Fruit fly (Drosophila melanogaster) whole organism, embryonic: ENCODE measurements around the gene dikar.

Source experiments
- B-H1 ChIP-seq: fragments of 200-800 bp; sonication (Bioruptor generic); IDR thresholded peaks from 3 replicates; pipeline ENCODE4 v1.3.6; 2022; ENCODE audit warnings: missing biosample characterization, missing genetic modification characterization
- Bteb2 ChIP-seq: fragments of 200-800 bp; sonication (Bioruptor generic); optimal IDR thresholded peaks from 2 replicates; lab custom pipeline; 2016; ENCODE audit warnings: missing biosample characterization, missing genetic modification characterization
- CG10462 ChIP-seq: fragments of 200-800 bp; sonication (Bioruptor generic); optimal IDR thresholded peaks from 2 replicates; lab custom pipeline; 2016; ENCODE audit warnings: missing biosample characterization, missing genetic modification characterization
- CG11696 ChIP-seq: fragments of 200-800 bp; sonication (Bioruptor generic); IDR thresholded peaks from 2 replicates; pipeline ENCODE4 v1.3.6; 2022; ENCODE audit warnings: missing biosample characterization, missing genetic modification characterization
- CG12659 ChIP-seq: fragments of 200-800 bp; sonication (Bioruptor generic); optimal IDR thresholded peaks from 3 replicates; lab custom pipeline; 2017; ENCODE audit warnings: mild to moderate bottlenecking, missing biosample characterization, missing genetic modification reagents, missing genetic modification characterization
- CG13624 ChIP-seq: fragments of 200-800 bp; sonication (Bioruptor generic); optimal IDR thresholded peaks from 2 replicates; lab custom pipeline; 2016; ENCODE audit warnings: missing biosample characterization, missing genetic modification characterization
- CG13775 ChIP-seq: fragments of 200-800 bp; sonication (Bioruptor generic); optimal IDR thresholded peaks from 3 replicates; lab custom pipeline; 2017; ENCODE audit warnings: missing biosample characterization, mild to moderate bottlenecking, missing genetic modification characterization
- CG14710 ChIP-seq: fragments of 200-800 bp; sonication (Bioruptor generic); optimal IDR thresholded peaks from 3 replicates; lab custom pipeline; 2019; ENCODE audit warnings: missing biosample characterization, mild to moderate bottlenecking, missing genetic modification characterization, moderate library complexity
- CG14860 ChIP-seq: fragments of 200-800 bp; sonication (Bioruptor generic); IDR thresholded peaks from 3 replicates; pipeline ENCODE4 v1.3.6; 2022; ENCODE audit warnings: missing biosample characterization, missing genetic modification characterization; ENCODE audit not compliant: partially characterized antibody
- CG1603 ChIP-seq: fragments of 200-800 bp; sonication (Bioruptor generic); optimal IDR thresholded peaks from 2 replicates; lab custom pipeline; 2019; ENCODE audit warnings: missing biosample characterization, mild to moderate bottlenecking, missing genetic modification characterization, moderate library complexity
- CG17802 ChIP-seq: fragments of 200-800 bp; sonication (Bioruptor generic); optimal IDR thresholded peaks from 2 replicates; lab custom pipeline; 2018; ENCODE audit warnings: missing biosample characterization, mild to moderate bottlenecking, missing genetic modification characterization, moderate library complexity
- CG18619 ChIP-seq: fragments of 200-800 bp; sonication (Bioruptor generic); optimal IDR thresholded peaks from 3 replicates; lab custom pipeline; 2017; ENCODE audit warnings: missing biosample characterization, mild to moderate bottlenecking, missing genetic modification characterization
- CG2120 ChIP-seq: fragments of 200-800 bp; sonication (Bioruptor generic); optimal IDR thresholded peaks from 3 replicates; lab custom pipeline; 2016; ENCODE audit warnings: missing biosample characterization, missing genetic modification characterization
- CG3847 ChIP-seq: fragments of 200-800 bp; sonication (Bioruptor generic); IDR thresholded peaks from 2 replicates; pipeline ENCODE4 v1.3.6; 2022; ENCODE audit warnings: missing biosample characterization, missing genetic modification characterization
- CG4360 ChIP-seq: fragments of 200-800 bp; sonication (Bioruptor generic); IDR thresholded peaks from 2 replicates; pipeline ENCODE4 v1.3.6; 2022; ENCODE audit warnings: missing biosample characterization, missing genetic modification characterization
- CG4404 ChIP-seq: fragments of 200-800 bp; sonication (Bioruptor generic); IDR thresholded peaks from 2 replicates; pipeline ENCODE4 v1.3.6; 2022; ENCODE audit warnings: missing biosample characterization, missing genetic modification characterization
- CG6689 ChIP-seq: fragments of 200-800 bp; sonication (Bioruptor generic); IDR thresholded peaks from 2 replicates; pipeline ENCODE4 v1.3.6; 2022; ENCODE audit warnings: missing biosample characterization, missing genetic modification characterization
- CG7786 ChIP-seq: fragments of 200-800 bp; sonication (Bioruptor generic); optimal IDR thresholded peaks from 2 replicates; lab custom pipeline; 2016; ENCODE audit warnings: missing biosample characterization, missing genetic modification characterization
- CG8944 ChIP-seq: fragments of 200-800 bp; sonication (Bioruptor generic); optimal IDR thresholded peaks from 3 replicates; lab custom pipeline; 2016; ENCODE audit warnings: missing biosample characterization, missing genetic modification characterization
- CG9797 ChIP-seq: fragments of 200-800 bp; sonication (Bioruptor generic); optimal IDR thresholded peaks from 3 replicates; lab custom pipeline; 2018; ENCODE audit warnings: missing biosample characterization, mild to moderate bottlenecking, missing genetic modification characterization
- Dfd ChIP-seq, 2 experiments: fragments of >200 bp; optimal IDR thresholded peaks; 2 replicates each; lab custom pipeline; 2017; ENCODE audit warnings: missing biosample characterization in 2 of 2, missing genetic modification characterization in 2 of 2
- Elba2 ChIP-seq: fragments of 200-800 bp; sonication (Bioruptor generic); optimal IDR thresholded peaks from 3 replicates; lab custom pipeline; 2016; ENCODE audit warnings: missing biosample characterization, missing genetic modification characterization
- HmgZ ChIP-seq: fragments of 200-800 bp; sonication (Bioruptor generic); optimal IDR thresholded peaks from 2 replicates; lab custom pipeline; 2018; ENCODE audit warnings: missing biosample characterization, mild to moderate bottlenecking, missing genetic modification characterization
- Hmr ChIP-seq: fragments of 200-800 bp; sonication (Bioruptor generic); optimal IDR thresholded peaks from 3 replicates; lab custom pipeline; 2017; ENCODE audit warnings: mild to moderate bottlenecking, missing biosample characterization, missing genetic modification reagents, missing genetic modification characterization
- Hmx ChIP-seq: fragments of 200-800 bp; sonication (Bioruptor generic); optimal IDR thresholded peaks from 2 replicates; lab custom pipeline; 2016; ENCODE audit warnings: missing biosample characterization, missing genetic modification characterization
- Mad ChIP-seq: fragments of 200-800 bp; sonication (Bioruptor generic); optimal IDR thresholded peaks from 2 replicates; lab custom pipeline; 2016; ENCODE audit warnings: missing biosample characterization, missing genetic modification characterization
- Med ChIP-seq: fragments of 200-800 bp; sonication (Bioruptor generic); peaks from one replicate; lab custom pipeline; 2016; ENCODE audit warnings: missing biosample characterization, missing genetic modification characterization, mild to moderate bottlenecking, inconsistent platforms, moderate library complexity
- NC2α ChIP-seq: fragments of 200-800 bp; sonication (Bioruptor generic); optimal IDR thresholded peaks from 2 replicates; lab custom pipeline; 2016; ENCODE audit warnings: missing biosample characterization, missing genetic modification characterization
- NK7.1 ChIP-seq: fragments of 200-800 bp; sonication (Bioruptor generic); optimal IDR thresholded peaks from 3 replicates; lab custom pipeline; 2016; ENCODE audit warnings: missing biosample characterization, missing genetic modification characterization
- Sox100B ChIP-seq: fragments of 200-800 bp; sonication (Bioruptor generic); optimal IDR thresholded peaks from 3 replicates; lab custom pipeline; 2018; ENCODE audit warnings: missing biosample characterization, mild to moderate bottlenecking, missing genetic modification characterization
- Ssrp ChIP-seq: fragments of 200-800 bp; sonication (Bioruptor generic); optimal IDR thresholded peaks from 2 replicates; lab custom pipeline; 2018; ENCODE audit warnings: missing biosample characterization, mild to moderate bottlenecking, missing genetic modification characterization, moderate library complexity
- TFAM ChIP-seq: fragments of 200-800 bp; sonication (Bioruptor generic); optimal IDR thresholded peaks from 2 replicates; lab custom pipeline; 2017; ENCODE audit warnings: missing biosample characterization, missing genetic modification characterization, inconsistent platforms
- Taf1 ChIP-seq: fragments of 200-800 bp; sonication (Bioruptor generic); IDR thresholded peaks from 2 replicates; pipeline ENCODE4 v1.3.6; 2022; ENCODE audit warnings: missing biosample characterization, missing genetic modification characterization
- Trl ChIP-seq, 3 experiments: fragments of >200 bp in 2 of 3; fragments of 200-800 bp in 1 of 3; sonication (Bioruptor generic) in 1 of 3; optimal IDR thresholded peaks; 2 replicates in 1 of 3; 3 replicates in 2 of 3; lab custom pipeline; 2016 to 2017; ENCODE audit warnings: missing biosample characterization in 1 of 3, missing genetic modification characterization in 1 of 3
- YL-1 ChIP-seq: fragments of 200-800 bp; sonication (Bioruptor generic); optimal IDR thresholded peaks from 3 replicates; lab custom pipeline; 2017; ENCODE audit warnings: missing biosample characterization, mild to moderate bottlenecking, missing genetic modification characterization
- amos ChIP-seq: fragments of 200-800 bp; sonication (Bioruptor generic); IDR thresholded peaks from 2 replicates; pipeline ENCODE4 v1.3.6; 2022; ENCODE audit warnings: missing biosample characterization, missing genetic modification characterization; ENCODE audit not compliant: partially characterized antibody
- ase ChIP-seq: fragments of 200-800 bp; sonication (Bioruptor generic); IDR thresholded peaks from 3 replicates; pipeline ENCODE4 v1.3.6; 2022; ENCODE audit warnings: missing biosample characterization, missing genetic modification characterization
- ash1 ChIP-seq: fragments of 200-800 bp; sonication (Bioruptor generic); optimal IDR thresholded peaks from 2 replicates; lab custom pipeline; 2018; ENCODE audit warnings: missing biosample characterization, mild to moderate bottlenecking, missing genetic modification characterization
- bcd ChIP-seq: fragments of 200-800 bp; sonication (Bioruptor generic); optimal IDR thresholded peaks from 2 replicates; lab custom pipeline; 2017; ENCODE audit warnings: missing biosample characterization, mild to moderate bottlenecking, missing genetic modification characterization
- br ChIP-seq: fragments of >200 bp; optimal IDR thresholded peaks from 2 replicates; lab custom pipeline; 2017
- caup ChIP-seq: fragments of 200-800 bp; sonication (Bioruptor generic); optimal IDR thresholded peaks from 3 replicates; lab custom pipeline; 2017; ENCODE audit warnings: missing biosample characterization, mild to moderate bottlenecking, missing genetic modification characterization, moderate library complexity; ENCODE audit not compliant: severe bottlenecking
- cwo ChIP-seq: fragments of 200-800 bp; sonication (Bioruptor generic); optimal IDR thresholded peaks from 3 replicates; lab custom pipeline; 2017; ENCODE audit warnings: missing biosample characterization, missing genetic modification characterization, mild to moderate bottlenecking, moderate library complexity, missing genetic modification reagents
- grau ChIP-seq: fragments of 200-800 bp; optimal IDR thresholded peaks from 3 replicates; lab custom pipeline; 2019; ENCODE audit warnings: missing biosample characterization, mild to moderate bottlenecking, missing genetic modification characterization, moderate library complexity
- h ChIP-seq: fragments of >200 bp; optimal IDR thresholded peaks from 2 replicates; lab custom pipeline; 2017
- insv ChIP-seq, 2 experiments: fragments of 200-800 bp; sonication (Bioruptor generic); optimal IDR thresholded peaks; 3 replicates each; lab custom pipeline; 2016 to 2018; ENCODE audit warnings: missing biosample characterization in 2 of 2, missing genetic modification characterization in 2 of 2
- maf-S ChIP-seq: fragments of 200-800 bp; sonication (Bioruptor generic); optimal IDR thresholded peaks from 2 replicates; lab custom pipeline; 2016; ENCODE audit warnings: missing biosample characterization, missing genetic modification characterization
- oc ChIP-seq: fragments of 200-800 bp; sonication (Bioruptor generic); optimal IDR thresholded peaks from 2 replicates; lab custom pipeline; 2018; ENCODE audit warnings: missing biosample characterization, mild to moderate bottlenecking, missing genetic modification characterization, moderate library complexity
- org-1 ChIP-seq: fragments of 200-800 bp; sonication (Bioruptor generic); optimal IDR thresholded peaks from 2 replicates; lab custom pipeline; 2017; ENCODE audit warnings: missing biosample characterization, missing genetic modification characterization
- pzg ChIP-seq: fragments of 200-800 bp; sonication (Bioruptor generic); optimal IDR thresholded peaks from 3 replicates; lab custom pipeline; 2018; ENCODE audit warnings: missing biosample characterization, mild to moderate bottlenecking, missing genetic modification characterization, moderate library complexity
- ro ChIP-seq: fragments of 200-800 bp; sonication (Bioruptor generic); IDR thresholded peaks from 2 replicates; pipeline ENCODE4 v1.3.6; 2022; ENCODE audit warnings: missing biosample characterization, missing genetic modification characterization
- tx ChIP-seq: fragments of 200-800 bp; sonication (Bioruptor generic); optimal IDR thresholded peaks from 2 replicates; lab custom pipeline; 2016; ENCODE audit warnings: missing biosample characterization, missing genetic modification characterization
- zfh2 ChIP-seq: fragments of 200-800 bp; sonication (Bioruptor generic); optimal IDR thresholded peaks from 2 replicates; lab custom pipeline; 2016; ENCODE audit warnings: missing biosample characterization, missing genetic modification characterization

Gene dikar

DNA sequence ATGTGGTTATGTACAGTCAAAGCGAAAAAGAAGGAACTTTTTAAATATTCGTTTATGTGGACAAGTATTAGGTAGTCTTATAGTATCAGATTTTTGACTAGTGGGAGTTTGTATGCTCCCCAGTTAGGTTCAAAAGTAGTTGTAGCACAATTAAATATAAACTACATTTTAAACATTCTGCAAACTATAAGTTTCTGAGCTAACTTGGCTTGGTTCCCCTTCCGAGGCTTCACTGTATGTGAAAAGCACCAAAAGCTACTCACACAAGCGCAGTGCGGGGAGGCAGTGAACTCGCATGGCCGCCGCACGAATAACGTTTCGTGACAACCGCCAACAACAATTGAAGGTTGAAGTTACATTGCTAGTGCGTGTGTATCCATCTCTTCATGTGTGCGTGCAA, 34.6 kb upstream of the dikar start (continued):
- TF ChIP-seq CG6689 (GFP tag; lab: Robert Waterston, UW) = peak; percentile 66
- peak; percentile 30; the same call in 1 of the 3 replicates for TF ChIP-seq ase (GFP tag; lab: Robert Waterston, UW)
- no peak for TF ChIP-seq YL-1
- no peak for TF ChIP-seq br (lab: Kevin White, UChicago)
- no peak for TF ChIP-seq CG13775
- no peak for TF ChIP-seq CG17802 (tag; lab: Kevin White, UChicago)
- TF ChIP-seq Bteb2 (GFP tag; lab: Kevin White, UChicago) = no peak
- TF ChIP-seq zfh2 (GFP tag; lab: Kevin White, UChicago) = no peak
- no peak for TF ChIP-seq CG7786 (GFP tag; lab: Kevin White, UChicago)
- no peak for TF ChIP-seq Taf1 (GFP tag; lab: Robert Waterston, UW)
- no peak for TF ChIP-seq CG4360 (GFP tag; lab: Robert Waterston, UW)
- no peak for TF ChIP-seq CG18619
- TF ChIP-seq HmgZ = no peak
- no peak for TF ChIP-seq CG4404 (GFP tag; lab: Robert Waterston, UW)
- TF ChIP-seq CG1603 (tag; lab: Kevin White, UChicago) = no peak
- no peak for TF ChIP-seq org-1 (GFP tag; lab: Kevin White, UChicago)
- no peak for TF ChIP-seq ash1
- no peak for TF ChIP-seq Ssrp
- TF ChIP-seq B-H1 (GFP tag; lab: Robert Waterston, UW) = peak; percentile 37; the same call in 1 of the 3 replicates
- no peak for TF ChIP-seq CG14710 (tag; lab: Kevin White, UChicago)
- TF ChIP-seq CG2120 = no peak
- no peak for TF ChIP-seq CG9797
- peak; percentile 19 for TF ChIP-seq Sox100B
- no peak for TF ChIP-seq amos
- no peak for TF ChIP-seq CG12659 (GFP tag; lab: Kevin White, UChicago)
- TF ChIP-seq Hmx = no peak
- TF ChIP-seq Hmr = no peak
- TF ChIP-seq CG13624 (GFP tag; lab: Kevin White, UChicago) = no peak
- TF ChIP-seq CG3847 (GFP tag; lab: Robert Waterston, UW) = peak; percentile 51
- no peak for TF ChIP-seq Trl (optimal IDR thresholded peaks at IDR 0.05; lab: Kevin White, UChicago)
- no peak for TF ChIP-seq Trl (GFP tag; optimal IDR thresholded peaks at IDR 0.05; lab: Kevin White, UChicago)
- no peak for TF ChIP-seq ro (GFP tag; lab: Robert Waterston, UW)
- TF ChIP-seq CG8944 (GFP tag; lab: Kevin White, UChicago) = no peak
- TF ChIP-seq tx (GFP tag; lab: Kevin White, UChicago) = no peak
- no peak for TF ChIP-seq Elba2
- no peak for TF ChIP-seq CG14860 (GFP tag; lab: Robert Waterston, UW)
- no peak for TF ChIP-seq maf-S
- no peak for TF ChIP-seq Mad (GFP tag; lab: Kevin White, UChicago)
- TF ChIP-seq cwo = no peak
- TF ChIP-seq CG10462 (GFP tag; lab: Kevin White, UChicago) = no peak
- no peak for TF ChIP-seq pzg (GFP tag; lab: Kevin White, UChicago)
- TF ChIP-seq bcd (GFP tag; lab: Kevin White, UChicago) = no peak
- no peak for TF ChIP-seq NC2α (GFP tag; lab: Kevin White, UChicago)
- no peak for TF ChIP-seq CG11696 (GFP tag; lab: Robert Waterston, UW)
- TF ChIP-seq insv (GFP tag; optimal IDR thresholded peaks at IDR 0.05; lab: Kevin White, UChicago) = no peak
- TF ChIP-seq NK7.1 (GFP tag; lab: Kevin White, UChicago) = no peak
- no peak for TF ChIP-seq oc
- no peak for TF ChIP-seq Dfd (GFP tag; optimal IDR thresholded peaks at IDR 0.05; lab: Kevin White, UChicago)
- TF ChIP-seq h (lab: Kevin White, UChicago) = no peak
- TF ChIP-seq TFAM (GFP tag; lab: Kevin White, UChicago) = no peak
- TF ChIP-seq caup (GFP tag; lab: Kevin White, UChicago) = no peak
- TF ChIP-seq grau = peak; percentile 80
- TF ChIP-seq Med = peak; percentile 73
